Worm (Caenorhabditis elegans): ENCODE data around the gene lips-5.

DNA sequence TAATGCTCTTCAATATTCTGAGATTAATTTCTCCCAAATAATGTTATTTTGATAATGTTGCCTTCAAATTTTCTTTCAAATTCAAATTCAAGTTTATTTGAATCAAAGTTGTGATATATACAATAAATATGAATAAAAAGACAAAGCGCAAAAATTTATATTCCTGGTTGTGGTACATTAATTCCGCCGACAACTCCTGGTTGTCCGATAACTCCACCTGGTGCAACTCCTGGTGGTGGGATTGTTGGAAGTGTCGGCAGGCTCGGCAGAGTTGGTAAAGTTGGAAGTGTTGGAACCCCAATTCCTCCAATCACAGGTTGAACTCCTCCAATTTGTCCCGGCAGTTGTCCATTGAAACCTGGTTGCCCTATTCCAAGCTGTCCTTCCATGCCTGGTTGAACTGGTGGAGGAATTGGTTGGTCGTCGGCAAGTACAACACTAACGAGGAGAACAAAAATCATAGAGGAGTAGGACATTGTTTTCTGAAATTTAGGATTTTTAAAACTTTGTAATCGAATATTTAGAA, 35.4 kb downstream of the lips-5 start, which contains the start of gene K01A6.7:
- TF ChIP-seq lsy-2 (tag; optimal IDR thresholded peaks at IDR 0.05) (no peak), nhr-237 (tag; optimal IDR thresholded peaks at IDR 0.05) (no peak), nhr-2 (tag; optimal IDR thresholded peaks at IDR 0.05) (no peak), ces-1 (GFP tag; optimal IDR thresholded peaks at IDR 0.05) (no peak), mep-1 (tag; optimal IDR thresholded peaks at IDR 0.05) (no peak), lin-13 (tag; optimal IDR thresholded peaks at IDR 0.05) (no peak), nhr-76 (tag; optimal IDR thresholded peaks at IDR 0.05) (no peak), unc-39 (tag; optimal IDR thresholded peaks at IDR 0.05) (no peak), mab-5 (tag; optimal IDR thresholded peaks at IDR 0.05) (no peak), unc-120 (tag; optimal IDR thresholded peaks at IDR 0.05; ENCODE audit: poor library complexity, severe bottlenecking) (no peak), pha-4 (tag; optimal IDR thresholded peaks at IDR 0.05) (no peak), cnd-1 (tag; optimal IDR thresholded peaks at IDR 0.05) (no peak), ceh-83 (GFP tag; optimal IDR thresholded peaks at IDR 0.05) (no peak), drap-1 (GFP tag; optimal IDR thresholded peaks at IDR 0.05) (no peak)
